Worm (Caenorhabditis elegans) whole organism, L2 larva: ENCODE data around the gene phdh-1.
A peak's percentile ranks its signal among the peaks of the same experiment; 100 is the strongest.

Source experiments
- F13H6.1 ChIP-seq: sonication (generic microtip); optimal IDR thresholded peaks from 2 replicates; lab custom pipeline; 2016; ENCODE audit warnings: missing genetic modification characterization, missing compliant biosample characterization
- aly-2 ChIP-seq: fragments of 150-350 bp; optimal IDR thresholded peaks from 2 replicates; lab custom pipeline; 2014; ENCODE audit warnings: missing biosample characterization, missing genetic modification characterization
- ama-1 ChIP-seq: fragments of 150-350 bp; optimal IDR thresholded peaks from 2 replicates; lab custom pipeline; 2018; ENCODE audit warnings: inconsistent platforms
- blmp-1 ChIP-seq: sonication (generic microtip); optimal IDR thresholded peaks from 2 replicates; lab custom pipeline; 2017; ENCODE audit warnings: missing genetic modification characterization, mild to moderate bottlenecking, missing compliant biosample characterization, antibody characterized with exemption, moderate library complexity; ENCODE audit not compliant: insufficient read depth
- ceh-82 ChIP-seq: fragments of 150-350 bp; optimal IDR thresholded peaks from 2 replicates; lab custom pipeline; 2014; ENCODE audit warnings: missing biosample characterization, missing genetic modification characterization
- crh-2 ChIP-seq: sonication (generic microtip); optimal IDR thresholded peaks from 2 replicates; lab custom pipeline; 2017; ENCODE audit warnings: missing biosample characterization, missing genetic modification characterization
- egl-27 ChIP-seq: sonication (generic microtip); optimal IDR thresholded peaks from 3 replicates; lab custom pipeline; 2017; ENCODE audit warnings: missing biosample characterization, missing genetic modification reagents, missing genetic modification characterization
- elt-1 ChIP-seq: fragments of 150-350 bp; optimal IDR thresholded peaks from 2 replicates; lab custom pipeline; 2014; ENCODE audit warnings: missing biosample characterization, missing genetic modification characterization
- elt-3 ChIP-seq: sonication (generic microtip); optimal IDR thresholded peaks from 2 replicates; lab custom pipeline; 2017; ENCODE audit warnings: missing biosample characterization, missing genetic modification characterization
- fos-1 ChIP-seq: fragments of 150-350 bp; optimal IDR thresholded peaks from 2 replicates; lab custom pipeline; 2014; ENCODE audit warnings: missing biosample characterization, missing genetic modification characterization
- gmeb-1 ChIP-seq: fragments of 150-350 bp; optimal IDR thresholded peaks from 2 replicates; lab custom pipeline; 2014; ENCODE audit warnings: missing biosample characterization, missing genetic modification characterization
- lsy-2 ChIP-seq, 2 experiments: fragments of 150-350 bp in 1 of 2; sonication (generic microtip) in 1 of 2; optimal IDR thresholded peaks; 2 replicates each; lab custom pipeline; 2014 to 2017; ENCODE audit warnings: missing biosample characterization in 2 of 2, missing genetic modification characterization in 2 of 2
- mdl-1 ChIP-seq, 2 experiments: fragments of 150-350 bp in 1 of 2; sonication (generic microtip) in 1 of 2; optimal IDR thresholded peaks; 2 replicates each; lab custom pipeline; 2017; ENCODE audit warnings: missing biosample characterization in 2 of 2, missing genetic modification characterization in 2 of 2
- nhr-10 ChIP-seq: sonication (generic microtip); optimal IDR thresholded peaks from 2 replicates; lab custom pipeline; 2017; ENCODE audit warnings: missing biosample characterization, missing genetic modification characterization
- nhr-12 ChIP-seq: fragments of 150-350 bp; optimal IDR thresholded peaks from 2 replicates; lab custom pipeline; 2014; ENCODE audit warnings: missing biosample characterization, missing genetic modification characterization
- nhr-129 ChIP-seq: fragments of 150-350 bp; optimal IDR thresholded peaks from 2 replicates; lab custom pipeline; 2014; ENCODE audit warnings: missing biosample characterization, missing genetic modification characterization
- nhr-21 ChIP-seq: fragments of 150-350 bp; optimal IDR thresholded peaks from 2 replicates; lab custom pipeline; 2014; ENCODE audit warnings: missing biosample characterization, missing genetic modification characterization
- nhr-25 ChIP-seq: fragments of 150-350 bp; sonication (generic microtip); optimal IDR thresholded peaks from 3 replicates; lab custom pipeline; 2014; ENCODE audit warnings: missing biosample characterization, missing genetic modification characterization
- nhr-77 ChIP-seq: fragments of 150-350 bp; optimal IDR thresholded peaks from 2 replicates; lab custom pipeline; 2014; ENCODE audit warnings: missing biosample characterization, missing genetic modification characterization
- skn-1 ChIP-seq: sonication (generic microtip); optimal IDR thresholded peaks from 2 replicates; lab custom pipeline; 2017; ENCODE audit warnings: missing biosample characterization, missing genetic modification characterization
- sma-3 ChIP-seq: sonication (generic microtip); optimal IDR thresholded peaks from 2 replicates; lab custom pipeline; 2016; ENCODE audit warnings: missing genetic modification reagents, missing genetic modification characterization, missing compliant biosample characterization
- sma-9 ChIP-seq, 2 experiments: fragments of 150-350 bp in 1 of 2; sonication (generic microtip) in 1 of 2; optimal IDR thresholded peaks; 2 replicates each; lab custom pipeline; 2014 to 2016; ENCODE audit warnings: missing genetic modification characterization in 2 of 2, mild to moderate bottlenecking in 1 of 2, missing biosample characterization in 1 of 2, missing compliant biosample characterization in 1 of 2, missing genetic modification reagents in 1 of 2, moderate library complexity in 1 of 2
- unc-39 ChIP-seq: fragments of 150-350 bp; optimal IDR thresholded peaks from 2 replicates; lab custom pipeline; 2014; ENCODE audit warnings: missing biosample characterization, missing genetic modification characterization
- zag-1 ChIP-seq: fragments of 150-350 bp; optimal IDR thresholded peaks from 2 replicates; lab custom pipeline; 2014; ENCODE audit warnings: missing biosample characterization, missing genetic modification characterization
- ztf-11 ChIP-seq: sonication (generic microtip); optimal IDR thresholded peaks from 2 replicates; lab custom pipeline; 2017; ENCODE audit warnings: missing biosample characterization, missing genetic modification characterization

Gene phdh-1

DNA sequence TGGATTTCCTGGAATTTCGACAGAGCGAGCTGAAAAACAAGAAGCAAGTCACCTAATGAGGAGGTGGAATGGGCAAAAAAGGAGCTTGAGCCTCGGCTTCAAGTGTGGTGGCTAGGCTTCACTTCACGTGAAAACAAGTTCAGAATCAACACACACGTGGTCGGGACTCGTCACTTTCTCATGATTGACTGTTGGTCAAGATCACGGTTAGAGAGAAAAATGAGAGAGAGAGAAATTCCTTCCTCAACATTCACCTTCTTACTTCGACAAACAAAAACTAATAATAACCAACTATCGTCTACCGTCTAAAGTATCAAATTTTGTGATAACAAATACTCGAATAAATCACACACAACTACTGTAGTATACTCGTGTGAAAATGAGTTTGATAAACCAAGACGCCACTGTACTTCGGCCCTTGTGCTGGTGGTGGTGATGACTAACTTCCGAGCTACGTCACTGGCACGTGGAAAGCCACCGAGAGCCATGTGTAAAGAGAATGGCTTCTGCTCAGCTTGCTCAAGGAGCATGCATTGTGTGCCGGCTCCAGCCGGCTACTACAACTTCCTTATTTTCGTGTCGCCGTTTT, 35.4 kb upstream of the phdh-1 start:
- TF ChIP-seq sma-9 (GFP tag; optimal IDR thresholded peaks at IDR 0.05; lab: Kevin White, UChicago) (peak; percentile 60), sma-9 (tag; optimal IDR thresholded peaks at IDR 0.05; lab: Kevin White, UChicago) (no peak), nhr-129 (tag; lab: Kevin White, UChicago) (peak; percentile 5), ceh-82 (tag; lab: Kevin White, UChicago) (no peak), ztf-11 (tag; lab: Kevin White, UChicago) (no peak), elt-1 (no peak), crh-2 (tag; lab: Kevin White, UChicago) (peak; percentile 17), nhr-12 (no peak), zag-1 (tag; lab: Kevin White, UChicago) (no peak), elt-3 (tag; lab: Kevin White, UChicago) (no peak), nhr-25 (tag; lab: Kevin White, UChicago) (peak; percentile 23), fos-1 (tag; lab: Kevin White, UChicago) (peak; percentile 2), blmp-1 (peak; percentile 92), nhr-10 (tag; lab: Kevin White, UChicago) (no peak), nhr-21 (tag; lab: Kevin White, UChicago) (peak; percentile 14), mdl-1 (tag; optimal IDR thresholded peaks at IDR 0.05; lab: Kevin White, UChicago) (peak in 1 of 2 experiments; percentile 36)

DNA sequence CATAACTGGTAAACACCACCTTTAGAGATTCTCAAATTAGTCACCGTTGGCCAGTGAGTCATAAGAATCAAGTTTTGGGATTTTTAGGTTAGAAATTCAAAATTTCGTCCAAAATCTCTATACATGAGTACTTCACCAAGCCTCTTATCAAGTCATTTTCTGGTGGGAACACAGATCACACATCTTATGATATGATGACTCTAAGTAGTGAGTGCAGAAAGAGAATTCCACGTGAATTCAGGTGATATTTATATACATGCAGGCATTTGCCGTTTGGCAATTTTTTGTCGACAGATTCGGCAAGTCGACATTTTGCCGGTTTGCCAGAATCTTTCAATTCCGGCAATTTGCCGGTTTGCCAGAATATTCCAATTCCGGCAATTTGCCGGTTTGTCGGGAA, 33.8 kb upstream of the phdh-1 start:
- TF ChIP-seq ama-1 (no peak), crh-2 (tag; lab: Kevin White, UChicago) (peak; percentile 32), sma-9 (GFP tag; optimal IDR thresholded peaks at IDR 0.05; lab: Kevin White, UChicago) (peak; percentile 51), sma-9 (tag; optimal IDR thresholded peaks at IDR 0.05; lab: Kevin White, UChicago) (no peak), sma-3 (GFP tag; lab: Kevin White, UChicago) (peak; percentile 21)

DNA sequence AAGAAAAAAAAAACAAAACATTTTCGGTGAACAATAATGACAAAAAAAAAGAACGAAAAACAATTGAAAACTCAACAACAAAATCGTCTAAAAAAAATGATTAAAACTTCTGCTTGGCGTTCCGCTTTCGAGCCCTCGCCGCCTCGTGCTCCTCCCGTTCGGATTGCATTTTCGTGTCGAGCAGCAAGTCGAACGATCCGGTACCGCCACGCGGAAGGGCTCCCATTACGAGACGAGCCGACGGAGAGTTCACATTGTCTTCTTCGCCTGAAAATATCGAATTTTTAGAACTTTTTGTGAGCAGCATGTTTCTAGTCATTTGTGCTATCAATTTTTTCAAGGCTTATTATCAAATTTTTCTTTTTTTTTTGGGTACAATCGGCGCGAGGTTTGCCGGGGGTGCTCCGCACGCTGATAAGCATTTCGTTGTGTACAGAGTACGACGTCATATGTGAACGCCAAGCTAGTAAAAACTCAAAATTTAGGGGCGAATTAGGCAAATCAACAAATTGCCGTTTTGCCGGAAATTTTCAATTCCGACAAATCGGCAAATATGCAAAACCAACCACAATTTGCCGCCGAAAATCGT, 32.5 kb upstream of the phdh-1 start:
- no peak for TF ChIP-seq gmeb-1 (tag; lab: Kevin White, UChicago)
- TF ChIP-seq fos-1 (tag; lab: Kevin White, UChicago), result peak; percentile 55

DNA sequence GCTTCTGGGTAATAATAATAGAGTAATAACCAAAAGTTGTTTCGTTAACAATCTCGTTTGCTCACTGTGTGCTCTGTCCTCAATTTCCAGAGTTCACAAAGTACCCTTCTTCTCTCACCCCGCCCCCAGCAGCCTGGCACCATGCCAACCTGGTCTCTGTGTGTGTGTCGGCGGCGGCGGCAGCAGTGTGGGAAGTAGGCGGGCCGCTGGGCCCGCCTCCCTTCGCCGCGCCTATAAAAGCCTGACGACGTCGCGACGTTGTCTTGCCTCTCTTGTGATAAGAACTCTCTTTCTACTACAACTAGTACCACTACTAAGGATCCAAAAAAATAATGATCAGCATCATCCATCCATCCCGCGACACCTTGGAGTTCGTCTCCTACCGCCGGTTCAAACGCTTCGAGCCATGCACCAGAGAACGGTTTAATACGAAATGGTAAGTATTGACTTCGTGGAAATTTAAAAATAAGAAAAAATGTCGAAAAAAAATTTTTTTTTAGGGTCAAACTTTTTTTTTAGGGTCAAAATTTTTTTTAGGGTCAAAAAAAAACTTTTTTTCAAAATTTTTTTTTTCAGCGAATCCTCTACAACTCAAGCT, 30.7 kb upstream of the phdh-1 start, which contains the start of gene C31C9.7:
Gene C31C9.7 (plus strand): TSS at position 261 of the 598 bp plus-strand sequence.
- TF ChIP-seq blmp-1 (peak; percentile 5), ama-1 (peak; percentile 82), F13H6.1 (tag; lab: Kevin White, UChicago) (peak; percentile 29), nhr-21 (tag; lab: Kevin White, UChicago) (no peak), crh-2 (tag; lab: Kevin White, UChicago) (no peak), ztf-11 (tag; lab: Kevin White, UChicago) (no peak), zag-1 (tag; lab: Kevin White, UChicago) (no peak), elt-1 (no peak), skn-1 (tag; lab: Kevin White, UChicago) (no peak), sma-9 (GFP tag; optimal IDR thresholded peaks at IDR 0.05; lab: Kevin White, UChicago) (peak; percentile 28), sma-9 (tag; optimal IDR thresholded peaks at IDR 0.05; lab: Kevin White, UChicago) (no peak), egl-27 (tag; lab: Kevin White, UChicago) (no peak), unc-39 (tag; lab: Kevin White, UChicago) (no peak), fos-1 (tag; lab: Kevin White, UChicago) (peak; percentile 22), sma-3 (GFP tag; lab: Kevin White, UChicago) (peak; percentile 16)

DNA sequence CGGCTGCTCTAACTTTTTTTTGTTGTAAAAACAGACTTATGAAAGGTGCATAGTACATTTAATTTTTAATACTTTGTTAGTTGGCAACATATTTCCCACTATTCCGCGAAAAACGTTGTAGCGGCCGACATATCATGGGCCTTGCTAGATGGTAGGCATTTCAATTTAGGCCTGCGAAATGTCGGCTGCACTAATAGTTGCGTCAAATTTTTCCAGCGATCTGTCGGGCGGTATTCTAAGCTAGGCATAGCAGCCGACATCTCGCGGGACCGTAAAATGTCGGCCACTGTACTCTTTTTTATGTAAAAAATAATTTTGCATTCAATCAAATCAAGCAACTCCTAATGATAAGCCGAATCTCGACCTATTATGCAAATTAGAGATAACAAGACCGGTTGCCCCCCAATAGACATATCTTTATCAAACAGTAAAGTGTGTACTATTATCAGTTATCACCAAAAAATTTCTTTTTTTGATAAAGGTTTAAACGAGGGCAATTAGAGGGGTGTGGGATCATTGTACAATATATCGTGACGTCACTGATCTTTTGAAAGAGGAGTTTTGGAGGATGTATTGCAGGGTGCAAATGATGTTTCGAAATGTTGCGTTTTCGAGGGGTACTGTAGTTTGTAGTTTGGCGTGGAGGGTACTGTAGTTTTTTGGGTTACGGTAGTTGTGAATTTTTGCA, 26.9 kb upstream of the phdh-1 start:
- TF ChIP-seq crh-2 (tag; lab: Kevin White, UChicago) (peak; percentile 73), sma-3 (GFP tag; lab: Kevin White, UChicago) (peak; percentile 38), gmeb-1 (tag; lab: Kevin White, UChicago) (peak; percentile 28), lsy-2 (tag; optimal IDR thresholded peaks at IDR 0.05; lab: Kevin White, UChicago) (peak in 1 of 2 experiments; percentile 37), sma-9 (GFP tag; optimal IDR thresholded peaks at IDR 0.05; lab: Kevin White, UChicago) (peak; percentile 85), sma-9 (tag; optimal IDR thresholded peaks at IDR 0.05; lab: Kevin White, UChicago) (no peak), zag-1 (tag; lab: Kevin White, UChicago) (no peak), fos-1 (tag; lab: Kevin White, UChicago) (peak; percentile 90), egl-27 (tag; lab: Kevin White, UChicago) (peak; percentile 49), aly-2 (tag; lab: Kevin White, UChicago) (no peak), nhr-77 (tag; lab: Kevin White, UChicago) (no peak)
